Fruit fly (Drosophila melanogaster): ENCODE measurements around the gene Exd2.

Exd2 gene

DNA sequence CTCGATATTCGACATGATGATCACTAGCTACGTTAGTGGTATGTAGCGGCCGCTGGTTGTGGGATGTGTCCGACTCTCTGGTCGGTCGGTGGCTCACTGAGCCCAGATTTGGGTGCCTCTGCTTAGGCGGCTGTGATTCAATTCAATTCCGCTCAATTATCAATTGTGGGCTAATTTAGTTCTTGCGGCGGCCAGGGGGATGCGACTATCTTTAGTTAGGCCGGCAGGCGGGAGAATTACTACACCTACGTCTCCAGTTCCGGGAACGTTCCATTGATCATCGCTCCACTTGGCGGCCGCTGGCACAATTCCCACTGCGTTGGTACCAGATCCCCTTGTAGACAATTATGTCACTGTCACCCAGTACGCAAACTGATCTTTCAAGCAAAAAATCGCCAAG, 16.9 kb downstream of the Exd2 start, which contains the start of the genes bumpel and CG45676:
Gene bumpel, minus strand, starts transcription at position 101 of the 400 bp plus-strand sequence.
Gene CG45676, plus strand, starts transcription at position 318 of the 400 bp plus-strand sequence.
- TF ChIP-seq CG13204 (GFP tag; optimal IDR thresholded peaks at IDR 0.05): no peak
- TF ChIP-seq CG17806 (tag; optimal IDR thresholded peaks at IDR 0.05): no peak
- TF ChIP-seq fd96Ca (GFP tag; IDR thresholded peaks at IDR 0.05): no peak
- TF ChIP-seq CG15710 (tag; optimal IDR thresholded peaks at IDR 0.05): no peak
- TF ChIP-seq gl (tag; optimal IDR thresholded peaks at IDR 0.05): no peak
- TF ChIP-seq EcR (GFP tag; optimal IDR thresholded peaks at IDR 0.05): no peak
- no peak for TF ChIP-seq CG8301 (tag; optimal IDR thresholded peaks at IDR 0.05)
- TF ChIP-seq D1 (tag; optimal IDR thresholded peaks at IDR 0.05): no peak
- TF ChIP-seq CG32121 (GFP tag; IDR thresholded peaks at IDR 0.05): no peak
- no peak for TF ChIP-seq CG8159 (tag; optimal IDR thresholded peaks at IDR 0.05)
- TF ChIP-seq Pif1A (GFP tag; optimal IDR thresholded peaks at IDR 0.05): no peak
- TF ChIP-seq CG14655 (GFP tag; optimal IDR thresholded peaks at IDR 0.05): no peak

DNA sequence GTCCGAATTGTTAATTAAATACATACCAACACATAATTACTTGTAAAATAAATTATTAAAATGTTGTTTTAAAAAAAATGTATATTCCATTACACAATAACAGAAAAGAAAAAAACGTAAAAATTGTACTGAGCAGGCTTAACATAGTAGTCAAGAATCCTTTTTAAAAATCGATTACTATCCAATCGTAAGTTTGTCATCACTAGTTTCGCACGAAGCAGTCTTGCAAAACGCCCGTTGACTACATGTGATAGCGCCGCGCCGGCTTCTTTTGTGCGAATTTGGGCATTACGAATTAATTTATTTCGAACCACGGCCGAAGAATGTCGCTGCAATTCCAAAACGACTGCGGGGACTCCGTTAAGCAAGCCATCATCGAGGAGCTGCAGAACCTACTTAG, 23.1 kb downstream of the Exd2 start, which contains the start of gene Ipo9:
Gene Ipo9, plus strand, starts transcription at position 152 of the 400 bp plus-strand sequence.
- TF ChIP-seq Pif1A (GFP tag; optimal IDR thresholded peaks at IDR 0.05) (no peak), CG32121 (GFP tag; IDR thresholded peaks at IDR 0.05) (no peak), CG14655 (GFP tag; optimal IDR thresholded peaks at IDR 0.05) (no peak), fd96Ca (GFP tag; IDR thresholded peaks at IDR 0.05) (no peak), rn (GFP tag; IDR thresholded peaks at IDR 0.05) (no peak), CG10348 (GFP tag; IDR thresholded peaks at IDR 0.05) (no peak), CG8301 (tag; optimal IDR thresholded peaks at IDR 0.05) (no peak), Pif1B (GFP tag; optimal IDR thresholded peaks at IDR 0.05) (no peak), gl (tag; optimal IDR thresholded peaks at IDR 0.05) (no peak), CG17806 (tag; optimal IDR thresholded peaks at IDR 0.05) (no peak), CG13204 (GFP tag; optimal IDR thresholded peaks at IDR 0.05) (no peak), CG15710 (tag; optimal IDR thresholded peaks at IDR 0.05) (no peak), Ets98B (GFP tag; IDR thresholded peaks at IDR 0.05) (no peak), EcR (GFP tag; optimal IDR thresholded peaks at IDR 0.05) (no peak), D1 (tag; optimal IDR thresholded peaks at IDR 0.05) (no peak), CG8159 (tag; optimal IDR thresholded peaks at IDR 0.05) (no peak), CG9948 (tag; optimal IDR thresholded peaks at IDR 0.05) (no peak), CG4496 (GFP tag; IDR thresholded peaks at IDR 0.05) (no peak), Snoo (tag; optimal IDR thresholded peaks at IDR 0.05) (no peak)

DNA sequence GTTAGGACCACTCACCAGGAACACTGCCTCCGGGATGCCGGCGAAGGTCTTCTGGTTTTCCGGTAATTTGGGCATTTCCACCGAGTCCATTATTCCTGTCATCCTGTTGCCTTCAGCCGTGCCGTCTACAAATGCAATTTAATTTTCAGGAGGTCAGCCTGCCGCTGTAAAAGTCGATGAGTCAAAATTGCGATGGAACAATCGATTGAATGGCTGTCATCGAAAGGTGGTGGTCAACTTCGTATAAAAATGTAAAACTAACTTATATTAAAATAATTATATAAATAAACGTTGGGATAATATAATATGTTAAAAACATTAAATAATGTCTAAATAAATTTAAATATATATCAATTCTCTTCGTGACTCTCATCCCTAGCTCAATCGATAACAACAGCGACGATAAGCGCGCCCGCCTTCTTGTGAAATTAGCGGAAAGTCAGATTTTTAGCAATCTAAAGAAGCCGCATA, 25.8 kb downstream of the Exd2 start, which contains the start of the genes mgr and Irbp:
Gene mgr, minus strand, starts transcription at position 209 of the 471 bp plus-strand sequence.
Gene Irbp, plus strand, starts transcription at position 381 of the 471 bp plus-strand sequence.
- TF ChIP-seq Snoo (tag; optimal IDR thresholded peaks at IDR 0.05) (no peak), CG8159 (tag; optimal IDR thresholded peaks at IDR 0.05) (peak; percentile 86), gl (tag; optimal IDR thresholded peaks at IDR 0.05) (peak; percentile 37), CG34367 (tag; optimal IDR thresholded peaks at IDR 0.05) (peak; percentile 78), rn (GFP tag; IDR thresholded peaks at IDR 0.05) (peak; percentile 82), Pif1B (GFP tag; optimal IDR thresholded peaks at IDR 0.05) (no peak), CG8301 (tag; optimal IDR thresholded peaks at IDR 0.05) (no peak), CG12605 (GFP tag; IDR thresholded peaks at IDR 0.05) (no peak; the same call in 1 of the 2 replicates), CG4496 (GFP tag; IDR thresholded peaks at IDR 0.05) (peak; percentile 88), CG14655 (GFP tag; optimal IDR thresholded peaks at IDR 0.05) (no peak), CG32121 (GFP tag; IDR thresholded peaks at IDR 0.05) (peak; percentile 93), CG13204 (GFP tag; optimal IDR thresholded peaks at IDR 0.05) (no peak), EcR (GFP tag; optimal IDR thresholded peaks at IDR 0.05) (no peak), Pif1A (GFP tag; optimal IDR thresholded peaks at IDR 0.05) (no peak), CG15710 (tag; optimal IDR thresholded peaks at IDR 0.05) (peak; percentile 88), CG10348 (GFP tag; IDR thresholded peaks at IDR 0.05) (peak; percentile 18; the same call in 1 of the 2 replicates), fd96Ca (GFP tag; IDR thresholded peaks at IDR 0.05) (peak; percentile 93), D1 (tag; optimal IDR thresholded peaks at IDR 0.05) (no peak), CG17806 (tag; optimal IDR thresholded peaks at IDR 0.05) (peak; percentile 86), CG9948 (tag; optimal IDR thresholded peaks at IDR 0.05) (peak; percentile 83), Ets98B (GFP tag; IDR thresholded peaks at IDR 0.05) (peak; percentile 92)

- no peak for TF ChIP-seq CG15710 (tag; optimal IDR thresholded peaks at IDR 0.05)
- TF ChIP-seq CG32121 (GFP tag; IDR thresholded peaks at IDR 0.05): no peak
- no peak for TF ChIP-seq CG4496 (GFP tag; IDR thresholded peaks at IDR 0.05)
- TF ChIP-seq fd96Ca (GFP tag; IDR thresholded peaks at IDR 0.05): no peak
- TF ChIP-seq CG34367 (tag; optimal IDR thresholded peaks at IDR 0.05): no peak
- no peak for TF ChIP-seq Pif1A (GFP tag; optimal IDR thresholded peaks at IDR 0.05)
- no peak for TF ChIP-seq CG10348 (GFP tag; IDR thresholded peaks at IDR 0.05)
- TF ChIP-seq D1 (tag; optimal IDR thresholded peaks at IDR 0.05): no peak
- no peak for TF ChIP-seq Snoo (tag; optimal IDR thresholded peaks at IDR 0.05)
- TF ChIP-seq Pif1B (GFP tag; optimal IDR thresholded peaks at IDR 0.05): no peak
- no peak for TF ChIP-seq CG13204 (GFP tag; optimal IDR thresholded peaks at IDR 0.05)
- no peak for TF ChIP-seq CG12605 (GFP tag; IDR thresholded peaks at IDR 0.05)
- TF ChIP-seq Ets98B (GFP tag; IDR thresholded peaks at IDR 0.05): no peak
- no peak for TF ChIP-seq EcR (GFP tag; optimal IDR thresholded peaks at IDR 0.05)
- TF ChIP-seq rn (GFP tag; IDR thresholded peaks at IDR 0.05): no peak
- TF ChIP-seq CG8159 (tag; optimal IDR thresholded peaks at IDR 0.05): no peak
- TF ChIP-seq CG9948 (tag; optimal IDR thresholded peaks at IDR 0.05): no peak
- no peak for TF ChIP-seq CG17806 (tag; optimal IDR thresholded peaks at IDR 0.05)
- no peak for TF ChIP-seq gl (tag; optimal IDR thresholded peaks at IDR 0.05)
- TF ChIP-seq CG8301 (tag; optimal IDR thresholded peaks at IDR 0.05): no peak
Measured at dm6 chr3R:11407733-11408134, 27.8 kb downstream of the Exd2 start, which contains the start of gene mRpL40. Gene mRpL40, plus strand, starts transcription at chr3R:11407918.

dm6 chr3R:11402894-11403293, 32.6 kb downstream of the Exd2 start:
- TF ChIP-seq D1 (tag; optimal IDR thresholded peaks at IDR 0.05) (no peak), EcR (GFP tag; optimal IDR thresholded peaks at IDR 0.05) (no peak), gl (tag; optimal IDR thresholded peaks at IDR 0.05) (no peak), CG32121 (GFP tag; IDR thresholded peaks at IDR 0.05) (no peak), Snoo (tag; optimal IDR thresholded peaks at IDR 0.05) (no peak), CG10348 (GFP tag; IDR thresholded peaks at IDR 0.05) (no peak), Pif1B (GFP tag; optimal IDR thresholded peaks at IDR 0.05) (no peak), fd96Ca (GFP tag; IDR thresholded peaks at IDR 0.05) (no peak)
